Fruit fly (Drosophila melanogaster): ENCODE measurements around the gene CG5653.

The CG5653 gene

dm6 chr3L:8919678-8920077 lies 46.5 kb downstream of the CG5653 start (continued):
- TF ChIP-seq trh (GFP tag; optimal IDR thresholded peaks at IDR 0.05) (no peak), CG13287 (GFP tag; IDR thresholded peaks at IDR 0.05; ENCODE audit: partially characterized antibody) (no peak), Ptx1 (GFP tag; IDR thresholded peaks at IDR 0.05) (no peak), Rfx (GFP tag; IDR thresholded peaks at IDR 0.05) (no peak)
